Fruit fly (Drosophila melanogaster): ENCODE results near the gene CG11279.

Gene CG11279

DNA sequence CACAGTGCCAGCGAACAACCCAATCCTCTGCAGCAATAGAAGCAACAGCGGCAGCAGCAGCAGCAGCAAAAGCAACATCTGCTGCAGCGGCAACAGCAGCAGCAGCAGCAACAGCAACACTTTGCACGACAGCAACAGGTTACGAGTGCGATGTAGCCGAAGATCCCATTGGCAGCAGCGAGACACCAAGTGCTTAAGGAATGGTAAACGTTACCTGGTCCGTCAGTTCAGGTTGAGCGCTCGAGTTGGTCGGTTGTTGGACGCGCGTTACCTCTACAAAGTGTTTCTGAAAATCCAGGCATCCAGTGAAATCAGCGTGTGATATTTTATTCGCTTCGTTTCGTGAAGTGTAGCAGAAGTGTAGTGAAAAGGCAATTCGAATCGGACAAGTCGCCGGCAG is 18.0 kb upstream of the CG11279 start, which contains the start of gene CG17672:
Gene CG17672 (plus strand): TSS at position 223 of the 400 bp plus-strand sequence.
- TF ChIP-seq Vsx2 (GFP tag; optimal IDR thresholded peaks at IDR 0.05; ENCODE audit: partially characterized antibody) (peak; percentile 38), fru (GFP tag; optimal IDR thresholded peaks at IDR 0.05) (peak; percentile 32), rgr (GFP tag; optimal IDR thresholded peaks at IDR 0.05) (peak; percentile 12), dsf (GFP tag; optimal IDR thresholded peaks at IDR 0.05; ENCODE audit: borderline replicate concordance) (no peak), Sp1 (GFP tag; optimal IDR thresholded peaks at IDR 0.05) (peak; percentile 17), N (GFP tag; optimal IDR thresholded peaks at IDR 0.05) (no peak), dl (GFP tag; optimal IDR thresholded peaks at IDR 0.05; ENCODE audit: insufficient read depth in 1 of 2, partially characterized antibody in 2 of 2) (peak in 1 of 2 experiments; percentile 6), Mio (GFP tag; optimal IDR thresholded peaks at IDR 0.05) (no peak), Dfd (GFP tag; optimal IDR thresholded peaks at IDR 0.05) (peak; percentile 77), ey (GFP tag; optimal IDR thresholded peaks at IDR 0.05) (no peak), lola (GFP tag; optimal IDR thresholded peaks at IDR 0.05) (no peak), CrebA (GFP tag; optimal IDR thresholded peaks at IDR 0.05; ENCODE audit: borderline replicate concordance) (no peak), h (GFP tag; optimal IDR thresholded peaks at IDR 0.05) (peak; percentile 18), Hr83 (GFP tag; optimal IDR thresholded peaks at IDR 0.05; ENCODE audit: poor library complexity, severe bottlenecking) (peak; percentile 9), psq (GFP tag; optimal IDR thresholded peaks at IDR 0.05) (peak; percentile 27), tai (GFP tag; optimal IDR thresholded peaks at IDR 0.05) (no peak), Rel (GFP tag; optimal IDR thresholded peaks at IDR 0.05) (peak; percentile 24), Rel (tag; optimal IDR thresholded peaks at IDR 0.05) (peak; percentile 9), Dif (GFP tag; optimal IDR thresholded peaks at IDR 0.05; ENCODE audit: partially characterized antibody) (peak; percentile 77)

- TF ChIP-seq tai (GFP tag; optimal IDR thresholded peaks at IDR 0.05) (no peak), h (GFP tag; optimal IDR thresholded peaks at IDR 0.05) (peak; percentile 24), dmrt93B (GFP tag; optimal IDR thresholded peaks at IDR 0.05) (no peak), fru (GFP tag; optimal IDR thresholded peaks at IDR 0.05) (peak; percentile 20), brk (GFP tag; optimal IDR thresholded peaks at IDR 0.05) (no peak), rgr (GFP tag; optimal IDR thresholded peaks at IDR 0.05) (peak; percentile 13), dl (GFP tag; optimal IDR thresholded peaks at IDR 0.05; ENCODE audit: insufficient read depth in 1 of 2, partially characterized antibody in 2 of 2) (no peak), OdsH (GFP tag; optimal IDR thresholded peaks at IDR 0.05) (no peak), br (GFP tag; optimal IDR thresholded peaks at IDR 0.05) (no peak), Hr83 (GFP tag; optimal IDR thresholded peaks at IDR 0.05; ENCODE audit: poor library complexity, severe bottlenecking) (no peak)
Measured at dm6 chr3L:13030055-13030634, 16.6 kb upstream of the CG11279 start.

DNA sequence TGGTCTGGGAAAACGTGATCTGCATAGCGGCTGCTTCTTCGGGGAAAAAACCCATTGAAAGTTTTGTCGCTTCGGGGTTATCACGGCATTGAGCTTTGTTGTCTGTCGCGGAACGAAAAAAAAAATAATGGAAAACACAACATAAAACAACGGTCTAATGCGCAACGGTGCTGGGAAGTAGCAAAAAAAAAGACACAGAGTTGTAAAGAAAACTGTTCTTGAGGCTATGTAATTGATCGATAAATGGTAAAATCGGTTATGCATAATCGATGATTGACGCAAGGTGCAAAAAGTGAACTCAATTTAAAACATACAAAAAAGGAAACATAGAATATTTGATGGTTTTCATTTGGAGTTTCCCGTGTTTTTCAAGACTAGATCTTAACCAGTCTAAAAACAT is 15.5 kb upstream of the CG11279 start:
- TF ChIP-seq lola (GFP tag; optimal IDR thresholded peaks at IDR 0.05) (no peak), br (GFP tag; optimal IDR thresholded peaks at IDR 0.05) (no peak), CrebA (GFP tag; optimal IDR thresholded peaks at IDR 0.05; ENCODE audit: borderline replicate concordance) (no peak), h (GFP tag; optimal IDR thresholded peaks at IDR 0.05) (no peak)

DNA sequence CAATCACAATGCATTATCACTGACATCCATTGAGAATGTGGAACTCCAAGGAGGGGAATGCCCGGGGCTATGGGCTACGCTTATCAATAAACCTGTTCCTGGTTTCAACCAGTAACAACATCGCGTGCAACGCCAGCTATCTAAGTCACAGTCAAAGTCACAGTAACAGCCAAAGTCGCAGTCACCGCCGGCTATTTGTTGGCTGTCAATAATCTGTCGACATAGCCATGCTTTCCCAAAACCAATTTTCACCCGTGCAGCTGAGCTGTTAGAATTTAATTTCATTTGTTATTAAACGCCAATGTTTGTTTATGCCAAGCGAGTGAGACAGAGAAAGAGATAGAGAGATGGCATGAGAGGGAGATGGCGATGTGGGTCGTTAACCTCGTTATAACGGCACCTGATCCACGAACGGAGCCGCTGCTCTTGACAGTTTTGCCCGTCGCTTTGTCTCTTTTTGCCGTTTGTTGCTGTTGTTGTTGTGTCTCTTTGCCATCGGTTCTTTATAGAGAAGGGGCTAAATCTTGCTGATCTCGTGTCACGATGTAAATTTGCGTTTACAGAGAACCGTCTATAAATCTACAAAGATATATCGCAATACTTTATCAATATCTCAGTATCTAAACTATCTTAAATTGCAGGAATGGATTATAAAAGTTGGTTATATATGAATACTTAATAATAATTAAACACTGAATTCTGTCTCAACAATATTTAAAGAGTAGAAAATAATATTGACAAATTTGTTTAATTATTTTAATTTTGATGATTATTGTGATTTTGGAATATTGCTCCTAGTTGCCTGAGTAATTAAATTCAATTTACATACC is 14.5 kb upstream of the CG11279 start:
- no peak for TF ChIP-seq brk (GFP tag; optimal IDR thresholded peaks at IDR 0.05)
- no peak for TF ChIP-seq jim (GFP tag; optimal IDR thresholded peaks at IDR 0.05)
- TF ChIP-seq Rel (GFP tag; optimal IDR thresholded peaks at IDR 0.05): no peak
- peak; percentile 88 for TF ChIP-seq Rel (tag; optimal IDR thresholded peaks at IDR 0.05)
- TF ChIP-seq foxo (GFP tag; optimal IDR thresholded peaks at IDR 0.05): peak in 1 of 2 experiments; percentile 14
- TF ChIP-seq Sp1 (GFP tag; optimal IDR thresholded peaks at IDR 0.05): peak; percentile 13

DNA sequence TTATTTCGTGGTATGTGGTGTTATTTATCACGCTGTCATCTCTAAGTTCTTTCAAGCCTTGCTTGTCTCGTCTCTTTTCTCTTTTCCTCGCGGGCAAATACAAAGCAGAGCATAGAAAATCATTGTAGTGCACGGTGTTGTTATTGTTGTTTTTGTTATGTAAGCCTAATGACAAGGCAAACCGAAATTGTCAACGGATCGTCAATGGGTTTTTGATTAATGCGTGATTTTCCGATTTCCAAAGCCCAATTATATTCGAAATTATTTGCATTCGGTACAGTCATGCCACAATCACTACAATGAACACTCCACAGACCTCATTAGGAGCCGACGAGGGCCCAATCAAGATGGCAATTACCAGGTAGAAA is 13.9 kb upstream of the CG11279 start:
- no peak for TF ChIP-seq dsf (GFP tag; optimal IDR thresholded peaks at IDR 0.05; ENCODE audit: borderline replicate concordance)
- TF ChIP-seq CG9705 (GFP tag; optimal IDR thresholded peaks at IDR 0.05): no peak
- no peak for TF ChIP-seq ey (GFP tag; optimal IDR thresholded peaks at IDR 0.05)
- no peak for TF ChIP-seq OdsH (GFP tag; optimal IDR thresholded peaks at IDR 0.05)
- no peak for TF ChIP-seq lola (GFP tag; optimal IDR thresholded peaks at IDR 0.05)
- no peak for TF ChIP-seq sv (GFP tag; optimal IDR thresholded peaks at IDR 0.05)
- TF ChIP-seq br (GFP tag; optimal IDR thresholded peaks at IDR 0.05): no peak
- no peak for TF ChIP-seq Dif (GFP tag; optimal IDR thresholded peaks at IDR 0.05; ENCODE audit: partially characterized antibody)
- no peak for TF ChIP-seq foxo (GFP tag; optimal IDR thresholded peaks at IDR 0.05)
- TF ChIP-seq dmrt93B (GFP tag; optimal IDR thresholded peaks at IDR 0.05): no peak
- no peak for TF ChIP-seq dl (GFP tag; optimal IDR thresholded peaks at IDR 0.05; ENCODE audit: insufficient read depth in 1 of 2, partially characterized antibody in 2 of 2)
- no peak for TF ChIP-seq usp (GFP tag; optimal IDR thresholded peaks at IDR 0.05)
- no peak for TF ChIP-seq CG32264 (GFP tag; optimal IDR thresholded peaks at IDR 0.05)
- no peak for TF ChIP-seq brk (GFP tag; optimal IDR thresholded peaks at IDR 0.05)
- TF ChIP-seq Abd-B (GFP tag; optimal IDR thresholded peaks at IDR 0.05): no peak
